Worm (Caenorhabditis elegans): ENCODE results near the gene Y62H9A.7.

Y62H9A.7 gene

DNA sequence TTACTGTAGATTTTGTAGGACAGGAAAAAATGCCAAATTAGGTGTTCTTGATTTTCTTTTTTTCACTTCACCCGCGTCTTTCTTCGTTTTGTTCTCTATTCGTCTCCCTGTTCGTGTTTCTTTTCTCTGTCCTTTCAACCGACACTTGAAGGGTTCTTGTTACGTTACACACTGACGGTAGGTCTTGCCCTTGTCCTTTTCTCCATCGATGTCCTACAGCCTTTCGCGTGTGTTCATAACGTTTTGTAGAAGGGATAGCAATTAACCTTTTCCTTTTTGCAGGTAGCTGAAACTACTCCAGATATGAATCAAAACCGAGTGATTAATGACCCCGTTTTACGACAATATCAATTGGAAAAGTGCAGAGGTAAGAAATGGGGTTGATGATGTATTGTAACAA is 38.7 kb upstream of the Y62H9A.7 start, which contains the start of gene F55G7.1 (continued):
- TF ChIP-seq mdt-29 (GFP tag; IDR thresholded peaks at IDR 0.05) (no peak), saeg-2 (GFP tag; IDR thresholded peaks at IDR 0.05) (no peak), lin-38 (GFP tag; IDR thresholded peaks at IDR 0.05) (no peak), lsy-2 (tag; optimal IDR thresholded peaks at IDR 0.05) (peak in 1 of 2 experiments; percentile 14), hlh-11 (tag; optimal IDR thresholded peaks at IDR 0.05) (no peak), dve-1 (tag; optimal IDR thresholded peaks at IDR 0.05; ENCODE audit: insufficient read depth) (peak; percentile 71), nhr-111 (GFP tag; optimal IDR thresholded peaks at IDR 0.05) (no peak), zag-1 (tag; optimal IDR thresholded peaks at IDR 0.05) (no peak), F49E8.2 (tag; optimal IDR thresholded peaks at IDR 0.05; ENCODE audit: borderline replicate concordance) (no peak), tag-97 (GFP tag; IDR thresholded peaks at IDR 0.05) (no peak), daf-19 (GFP tag; conservative IDR thresholded peaks at IDR 0.05) (no peak), lin-15B (tag; optimal IDR thresholded peaks at IDR 0.05) (no peak), egl-43 (GFP tag; IDR thresholded peaks at IDR 0.05) (no peak), daf-12 (tag; optimal IDR thresholded peaks at IDR 0.05) (no peak), F26F4.8 (GFP tag; conservative IDR thresholded peaks at IDR 0.05) (no peak), unc-62 (GFP tag; optimal IDR thresholded peaks at IDR 0.05 in 1 of 2) (peak in 1 of 2 experiments; percentile 95), unc-62 (tag; optimal IDR thresholded peaks at IDR 0.05) (no peak), nhr-10 (tag; optimal IDR thresholded peaks at IDR 0.05) (peak; percentile 30), madf-9 (GFP tag; conservative IDR thresholded peaks at IDR 0.05) (0 out of 2 replicates have a peak, but pooled peaks have one; percentile 27), nhr-102 (tag; optimal IDR thresholded peaks at IDR 0.05) (peak; percentile 84), hmg-1.1 (GFP tag; IDR thresholded peaks at IDR 0.05) (peak; percentile 86), attf-4 (tag; optimal IDR thresholded peaks at IDR 0.05) (no peak), nhr-25 (tag; optimal IDR thresholded peaks at IDR 0.05; ENCODE audit: borderline replicate concordance, insufficient read depth) (no peak), unc-39 (tag; optimal IDR thresholded peaks at IDR 0.05) (no peak), dpl-1 (GFP tag; optimal IDR thresholded peaks at IDR 0.05) (no peak), aly-2 (tag; optimal IDR thresholded peaks at IDR 0.05) (no peak), lin-13 (GFP tag; optimal IDR thresholded peaks at IDR 0.05) (peak; percentile 51), lin-39 (tag; optimal IDR thresholded peaks at IDR 0.05) (no peak), lim-7 (GFP tag; IDR thresholded peaks at IDR 0.05) (no peak), F44E2.7 (GFP tag; IDR thresholded peaks at IDR 0.05) (no peak), cey-2 (tag; optimal IDR thresholded peaks at IDR 0.05; ENCODE audit: borderline replicate concordance, insufficient read depth) (no peak), ctbp-1 (GFP tag; IDR thresholded peaks at IDR 0.05) (no peak), zip-11 (GFP tag; IDR thresholded peaks at IDR 0.05) (no peak), duxl-1 (tag; optimal IDR thresholded peaks at IDR 0.05; ENCODE audit: poor library complexity) (peak; percentile 95), nhr-48 (tag; optimal IDR thresholded peaks at IDR 0.05) (peak; percentile 13), snpc-4 (tag; optimal IDR thresholded peaks at IDR 0.05) (no peak), D1046.2 (GFP tag; IDR thresholded peaks at IDR 0.05) (no peak), Y75B8A.6 (GFP tag; IDR thresholded peaks at IDR 0.05) (no peak), F10B5.3 (tag; optimal IDR thresholded peaks at IDR 0.05) (peak; percentile 88), daf-8 (GFP tag; IDR thresholded peaks at IDR 0.05) (no peak), F37D6.2 (tag; optimal IDR thresholded peaks at IDR 0.05) (peak; percentile 34), zfp-2 (tag; optimal IDR thresholded peaks at IDR 0.05) (no peak), vab-7 (GFP tag; IDR thresholded peaks at IDR 0.05) (no peak), mxl-3 (GFP tag; optimal IDR thresholded peaks at IDR 0.05) (peak; percentile 73), dmd-9 (GFP tag; IDR thresholded peaks at IDR 0.05) (no peak), T20F7.1 (GFP tag; optimal IDR thresholded peaks at IDR 0.05) (peak; percentile 68), dmd-8 (GFP tag; IDR thresholded peaks at IDR 0.05) (no peak), Y48G9A.11 (GFP tag; IDR thresholded peaks at IDR 0.05) (no peak), fos-1 (tag; optimal IDR thresholded peaks at IDR 0.05) (no peak), Y105C5A.15 (GFP tag; IDR thresholded peaks at IDR 0.05) (no peak), nhr-28 (tag; optimal IDR thresholded peaks at IDR 0.05) (peak; percentile 45), spr-1 (tag; optimal IDR thresholded peaks at IDR 0.05) (peak; percentile 35)
